Worm (Caenorhabditis elegans) whole organism, early embryonic: ENCODE data around the gene daf-15.

Experiments
- B0310.2 ChIP-seq: sonication (generic microtip); optimal IDR thresholded peaks from 2 replicates; lab custom pipeline; 2016; ENCODE audit warnings: mild to moderate bottlenecking, missing genetic modification characterization, missing compliant biosample characterization
- F13C5.2 ChIP-seq: sonication (generic microtip); optimal IDR thresholded peaks from 2 replicates; lab custom pipeline; 2017; ENCODE audit warnings: mild to moderate bottlenecking, missing genetic modification characterization, inconsistent platforms, missing compliant biosample characterization
- aly-1 ChIP-seq: sonication (generic microtip); optimal IDR thresholded peaks from 2 replicates; lab custom pipeline; 2016; ENCODE audit warnings: missing genetic modification characterization, missing compliant biosample characterization
- ama-1 ChIP-seq: fragments of 150-350 bp; optimal IDR thresholded peaks from 2 replicates; lab custom pipeline; 2014
- ceh-13 ChIP-seq: fragments of 200-800 bp; sonication (Bioruptor generic); optimal IDR thresholded peaks from 2 replicates; lab custom pipeline; 2018; ENCODE audit warnings: mild to moderate bottlenecking, missing genetic modification characterization, missing compliant biosample characterization
- ceh-36 ChIP-seq: sonication (generic microtip); optimal IDR thresholded peaks from 2 replicates; lab custom pipeline; 2016; ENCODE audit warnings: missing genetic modification characterization, inconsistent platforms, missing compliant biosample characterization
- ets-7 ChIP-seq: sonication (generic microtip); optimal IDR thresholded peaks from 2 replicates; lab custom pipeline; 2016; ENCODE audit warnings: missing genotype, missing genetic modification characterization, missing compliant biosample characterization
- flt-1 ChIP-seq: fragments of 200-800 bp; sonication (Bioruptor generic); IDR thresholded peaks from 2 replicates; pipeline ENCODE4 v1.3.6; 2022; ENCODE audit warnings: missing genetic modification characterization, missing compliant biosample characterization
- hmbx-1 ChIP-seq: sonication (generic microtip); optimal IDR thresholded peaks from 2 replicates; lab custom pipeline; 2016; ENCODE audit warnings: mild to moderate bottlenecking, missing genetic modification characterization, missing compliant biosample characterization
- hmg-4 ChIP-seq: fragments of 200-800 bp; sonication (Bioruptor generic); optimal IDR thresholded peaks from 2 replicates; lab custom pipeline; 2018; ENCODE audit warnings: mild to moderate bottlenecking, missing genetic modification characterization, missing compliant biosample characterization
- hnd-1 ChIP-seq: sonication (generic microtip); optimal IDR thresholded peaks from 2 replicates; lab custom pipeline; 2016; ENCODE audit warnings: missing genetic modification characterization, missing compliant biosample characterization
- pes-1 ChIP-seq: fragments of 200-800 bp; sonication (Bioruptor generic); IDR thresholded peaks from 2 replicates; pipeline ENCODE4 v1.3.6; 2022; ENCODE audit warnings: missing genetic modification reagents, missing genetic modification characterization, missing compliant biosample characterization
- scrt-1 ChIP-seq: fragments of 200-800 bp; sonication (Bioruptor generic); IDR thresholded peaks from 2 replicates; pipeline ENCODE4 v1.3.6; 2022; ENCODE audit warnings: missing genetic modification characterization, missing compliant biosample characterization
- sea-1 ChIP-seq: fragments of 200-800 bp; sonication (Bioruptor generic); conservative IDR thresholded peaks from 2 replicates; pipeline ENCODE4 v1.3.6; 2022; ENCODE audit warnings: missing genetic modification characterization, missing compliant biosample characterization
- tbx-11 ChIP-seq: fragments of 200-800 bp; sonication (Bioruptor generic); IDR thresholded peaks from 2 replicates; pipeline ENCODE4 v1.3.6; 2022; ENCODE audit warnings: missing genetic modification characterization, missing compliant biosample characterization
- tbx-37 ChIP-seq: fragments of 200-800 bp; sonication (Bioruptor generic); conservative IDR thresholded peaks from 2 replicates; pipeline ENCODE4 v1.3.6; 2022; ENCODE audit warnings: missing genetic modification reagents, missing genetic modification characterization, missing compliant biosample characterization
- tra-4 ChIP-seq: sonication (generic microtip); optimal IDR thresholded peaks from 2 replicates; lab custom pipeline; 2017; ENCODE audit warnings: missing genetic modification characterization, missing compliant biosample characterization

The daf-15 gene

DNA sequence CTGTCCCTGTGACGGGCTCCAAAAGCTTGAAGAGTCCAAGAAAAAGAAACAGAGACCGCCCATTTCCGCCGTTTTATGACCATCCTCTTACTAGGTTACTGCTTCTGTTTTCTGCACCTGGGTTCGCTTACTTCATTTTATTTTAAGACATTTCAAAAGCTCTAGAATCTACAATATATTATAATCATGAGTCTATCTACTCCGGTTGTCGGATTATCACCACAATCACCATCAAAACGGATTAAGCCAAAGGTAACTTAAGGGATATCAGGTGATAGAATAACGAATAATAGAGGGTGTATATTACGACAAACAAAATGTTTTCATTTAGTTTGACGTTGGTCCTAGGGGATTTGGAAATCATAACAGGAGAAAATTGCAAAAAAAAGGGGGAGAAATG, 46.3 kb downstream of the daf-15 start:
- no peak for TF ChIP-seq ceh-36
- no peak for TF ChIP-seq scrt-1 (GFP tag; lab: Robert Waterston, UW)
- no peak for TF ChIP-seq sea-1
- TF ChIP-seq tra-4 (tag; lab: Kevin White, UChicago): no peak
- no peak for TF ChIP-seq hmbx-1 (tag; lab: Kevin White, UChicago)
- TF ChIP-seq flt-1 (GFP tag; lab: Robert Waterston, UW): no peak
- TF ChIP-seq aly-1: no peak

DNA sequence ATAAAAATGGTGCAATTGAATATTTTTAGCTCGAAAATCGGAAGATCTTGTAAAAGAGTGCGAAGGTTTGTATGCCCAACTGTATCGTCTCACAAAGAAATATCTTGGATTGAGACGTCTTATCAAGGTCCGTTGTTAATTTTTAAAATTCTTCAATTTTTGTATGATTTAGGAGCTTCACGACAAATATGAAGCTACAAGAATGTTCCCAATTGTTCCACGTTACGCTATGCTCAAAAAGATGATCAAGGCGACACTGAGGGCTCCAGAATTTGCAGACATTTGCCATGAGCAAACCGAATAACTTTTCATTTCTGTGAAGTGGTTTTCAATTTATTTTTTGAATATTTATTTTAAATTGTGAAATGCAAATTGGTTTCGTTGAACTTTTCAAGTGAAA, 52.7 kb downstream of the daf-15 start:
- TF ChIP-seq tbx-11 (GFP tag; lab: Robert Waterston, UW) (no peak), scrt-1 (GFP tag; lab: Robert Waterston, UW) (no peak), hnd-1 (tag; lab: Kevin White, UChicago) (no peak), ama-1 (lab: Kevin White, UChicago) (no peak), tra-4 (tag; lab: Kevin White, UChicago) (no peak), sea-1 (no peak), hmbx-1 (tag; lab: Kevin White, UChicago) (no peak), pes-1 (no peak), aly-1 (no peak), tbx-37 (no peak), F13C5.2 (tag; lab: Kevin White, UChicago) (no peak), flt-1 (GFP tag; lab: Robert Waterston, UW) (no peak), B0310.2 (tag; lab: Kevin White, UChicago) (no peak), ets-7 (tag; lab: Kevin White, UChicago) (no peak), ceh-13 (GFP tag; lab: Kevin White, UChicago) (no peak), ceh-36 (no peak), hmg-4 (GFP tag; lab: Kevin White, UChicago) (no peak)

DNA sequence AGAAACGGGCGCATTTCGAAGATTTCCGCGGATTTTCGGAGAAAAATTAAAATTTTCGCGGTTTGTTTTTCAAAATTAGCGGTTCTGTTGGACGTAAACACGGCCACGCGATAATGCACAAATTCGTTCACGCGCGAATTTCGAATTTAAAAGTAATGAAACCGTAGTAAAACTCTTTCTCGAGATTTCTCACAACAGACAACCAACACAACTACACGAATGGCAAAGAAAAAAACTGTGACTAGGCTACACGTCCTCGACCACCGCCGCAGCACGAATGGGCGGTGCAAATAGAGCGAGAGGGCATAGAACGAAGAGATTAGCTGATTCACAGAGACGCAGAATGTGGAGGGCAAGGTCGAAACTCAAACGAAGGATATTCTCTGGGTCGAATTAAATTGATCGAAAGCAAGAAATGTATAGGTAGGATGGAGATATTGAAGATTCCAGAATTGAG, 54.9 kb downstream of the daf-15 start, which contains the start of gene idh-1:
idh-1 (minus strand) TSS at position 228 of the 457 bp plus-strand sequence.
- peak; percentile 18 for TF ChIP-seq aly-1
- TF ChIP-seq pes-1: no peak

DNA sequence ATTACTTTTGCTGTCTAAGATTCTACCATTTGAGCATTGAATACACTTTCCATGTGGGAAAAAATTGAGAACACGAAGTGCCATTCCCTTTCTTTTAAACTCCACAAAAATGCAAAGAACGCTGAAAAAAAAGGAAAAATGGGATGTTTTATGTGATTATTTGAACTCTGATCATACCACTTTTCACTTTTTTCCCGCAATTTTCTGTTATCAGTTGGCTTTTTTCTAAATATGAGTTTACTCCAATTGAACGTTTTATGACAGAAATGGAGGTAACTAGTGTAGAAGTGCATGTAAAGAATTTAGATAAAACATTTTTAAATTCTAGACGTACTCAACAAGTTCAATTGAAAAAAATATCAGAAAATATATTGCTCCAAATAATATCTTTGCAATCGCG, 55.4 kb downstream of the daf-15 start:
- TF ChIP-seq flt-1 (GFP tag; lab: Robert Waterston, UW) (no peak), aly-1 (no peak), tbx-37 (no peak), tra-4 (tag; lab: Kevin White, UChicago) (no peak), ets-7 (tag; lab: Kevin White, UChicago) (no peak), B0310.2 (tag; lab: Kevin White, UChicago) (no peak), hnd-1 (tag; lab: Kevin White, UChicago) (no peak), hmbx-1 (tag; lab: Kevin White, UChicago) (no peak), hmg-4 (GFP tag; lab: Kevin White, UChicago) (no peak), sea-1 (no peak)

DNA sequence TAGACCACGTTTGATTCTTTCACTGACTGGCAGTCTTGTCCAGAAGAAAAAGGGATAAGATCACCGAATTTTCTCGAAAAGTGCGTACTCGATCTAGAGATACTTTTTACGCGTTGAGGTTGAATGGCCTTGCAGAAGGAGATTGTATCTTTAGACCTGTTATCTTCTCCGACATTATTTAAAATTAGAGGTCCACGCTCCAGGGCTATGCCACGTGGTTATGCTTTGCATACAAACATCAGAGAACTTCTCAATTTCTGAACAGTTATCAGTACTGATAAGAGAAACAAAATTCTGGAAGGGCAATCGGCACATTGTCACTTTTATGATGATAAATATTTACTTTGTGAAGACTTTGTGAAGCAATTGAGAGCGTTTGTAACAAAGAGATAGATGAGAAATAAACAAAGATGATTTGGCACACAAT, 56.1 kb downstream of the daf-15 start:
- TF ChIP-seq ceh-36: no peak
- TF ChIP-seq F13C5.2 (tag; lab: Kevin White, UChicago): no peak

DNA sequence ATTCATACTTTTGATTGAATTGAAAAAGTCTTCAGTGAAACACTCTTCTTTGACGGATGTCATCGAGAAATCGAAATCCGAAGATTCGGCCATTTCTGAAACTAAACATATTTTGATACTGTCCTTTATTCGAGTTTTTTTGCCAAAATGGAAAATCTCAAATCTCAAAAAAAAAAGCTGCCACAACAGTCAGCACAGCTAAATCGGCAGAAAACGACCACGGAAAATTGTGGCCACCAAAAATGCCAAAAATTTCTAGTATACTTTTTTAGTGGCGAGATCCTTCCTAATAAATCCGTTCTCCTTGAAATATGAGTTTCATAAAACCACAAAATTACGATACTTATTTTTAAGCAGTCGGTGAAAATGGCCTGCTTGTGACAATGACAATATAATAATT, 57.9 kb downstream of the daf-15 start, which contains the start of gene F38E11.9:
F38E11.9 (minus strand) TSS at position 101 of the 400 bp plus-strand sequence.
- TF ChIP-seq hnd-1 (tag; lab: Kevin White, UChicago) (no peak), B0310.2 (tag; lab: Kevin White, UChicago) (no peak), sea-1 (no peak), pes-1 (no peak), ceh-13 (GFP tag; lab: Kevin White, UChicago) (no peak), tbx-11 (GFP tag; lab: Robert Waterston, UW) (no peak), ceh-36 (no peak), tra-4 (tag; lab: Kevin White, UChicago) (no peak), scrt-1 (GFP tag; lab: Robert Waterston, UW) (no peak), hmbx-1 (tag; lab: Kevin White, UChicago) (no peak), tbx-37 (no peak), ama-1 (lab: Kevin White, UChicago) (no peak), flt-1 (GFP tag; lab: Robert Waterston, UW) (no peak), F13C5.2 (tag; lab: Kevin White, UChicago) (no peak), aly-1 (no peak)
